Worm (Caenorhabditis elegans): ENCODE data around the gene chil-9.

ce11 chrII:9859575-9859974 is 14.4 kb upstream of the chil-9 start, which contains the start of gene chil-5:
- TF ChIP-seq gmeb-1 (tag; optimal IDR thresholded peaks at IDR 0.05) (no peak), nhr-23 (tag; optimal IDR thresholded peaks at IDR 0.05) (no peak), nhr-237 (tag; optimal IDR thresholded peaks at IDR 0.05) (no peak)

Data from whole organism, L2 larva.